Worm (Caenorhabditis elegans) whole organism, L4 larva: ENCODE data around the gene F13E9.5.

Experiments
- F44E2.7 ChIP-seq: fragments of 200-800 bp; sonication (Bioruptor generic); IDR thresholded peaks from 2 replicates; pipeline ENCODE4 v2.1.2; 2022; ENCODE audit warnings: missing genetic modification characterization, missing compliant biosample characterization
- aly-2 ChIP-seq: sonication (generic microtip); optimal IDR thresholded peaks from 2 replicates; lab custom pipeline; 2018; ENCODE audit warnings: missing biosample characterization, missing genetic modification characterization
- ama-1 ChIP-seq: fragments of 150-350 bp; optimal IDR thresholded peaks from 2 replicates; lab custom pipeline; 2014; ENCODE audit warnings: inconsistent platforms, mixed read lengths
- ceh-20 ChIP-seq: fragments of 200-800 bp; sonication (Bioruptor generic); IDR thresholded peaks from 2 replicates; pipeline ENCODE4 v1.3.6; 2022; ENCODE audit warnings: missing genetic modification reagents, missing genetic modification characterization, missing compliant biosample characterization
- dpl-1 ChIP-seq: fragments of 150-350 bp; optimal IDR thresholded peaks from 2 replicates; lab custom pipeline; 2014; ENCODE audit warnings: missing biosample characterization, missing genetic modification reagents, missing genetic modification characterization
- egl-43 ChIP-seq: fragments of 200-800 bp; sonication (Bioruptor generic); IDR thresholded peaks from 2 replicates; pipeline ENCODE4 v1.3.6; 2022; ENCODE audit warnings: missing genetic modification reagents, missing genetic modification characterization, missing compliant biosample characterization
- nhr-48 ChIP-seq: sonication (generic microtip); optimal IDR thresholded peaks from 2 replicates; lab custom pipeline; 2016; ENCODE audit warnings: mild to moderate bottlenecking, missing genetic modification characterization, missing compliant biosample characterization
- spr-3 ChIP-seq: fragments of 200-800 bp; sonication (Bioruptor generic); optimal IDR thresholded peaks from 2 replicates; lab custom pipeline; 2018; ENCODE audit warnings: mild to moderate bottlenecking, missing genetic modification characterization, missing compliant biosample characterization

- peak; percentile 35 for TF ChIP-seq spr-3 (GFP tag; lab: Kevin White, UChicago)
- TF ChIP-seq ceh-20 (GFP tag; lab: Robert Waterston, UW), result peak; percentile 53; the same call in 1 of the 2 replicates
- TF ChIP-seq dpl-1, result peak; percentile 58
- peak; percentile 25 for TF ChIP-seq nhr-48 (tag; lab: Kevin White, UChicago)
- TF ChIP-seq aly-2 (tag; lab: Kevin White, UChicago), result no peak
- no peak for TF ChIP-seq egl-43 (GFP tag; lab: Robert Waterston, UW)
- peak; percentile 76 for TF ChIP-seq ama-1 (lab: Kevin White, UChicago)
- TF ChIP-seq F44E2.7, result no peak
These were observed 34.9 kb upstream of the F13E9.5 start for ce11 chrIV:10918877-10919560.
